Fruit fly (Drosophila melanogaster): Measurements from ENCODE around the gene Gas41.
A peak's percentile ranks its signal among the peaks of the same experiment; 100 is the strongest.

Gas41 gene

DNA sequence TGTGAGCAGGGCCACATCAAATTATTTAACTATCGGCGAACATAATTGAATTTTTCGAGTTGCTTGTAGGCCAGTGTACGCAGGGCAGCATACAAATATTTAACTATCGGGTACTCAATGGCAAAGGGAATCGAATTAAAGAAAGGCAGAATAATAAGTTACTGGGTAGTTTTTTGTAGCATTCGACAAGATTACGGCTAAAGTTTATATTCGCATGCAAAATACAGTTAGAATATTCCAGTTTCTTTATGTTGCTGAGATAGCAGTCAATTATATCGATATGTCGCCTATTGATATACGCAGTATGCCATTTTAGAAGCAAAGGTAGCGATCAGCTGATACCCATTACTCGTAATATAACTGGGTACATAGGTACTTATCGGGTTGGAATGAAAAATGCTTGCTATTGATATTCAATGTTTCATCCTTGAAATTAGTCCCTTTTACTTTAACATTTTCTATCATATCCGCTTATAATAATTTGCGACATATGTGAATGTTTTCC lies 18.1 kb upstream of the Gas41 start (continued):
- no peak for TF ChIP-seq CG3726 (GFP tag; IDR thresholded peaks at IDR 0.05)
- TF ChIP-seq CG8388 (GFP tag; optimal IDR thresholded peaks at IDR 0.05), result peak; percentile 31
- peak; percentile 1 for TF ChIP-seq pum (GFP tag; optimal IDR thresholded peaks at IDR 0.05)
- no peak for TF ChIP-seq sens-2 (GFP tag; IDR thresholded peaks at IDR 0.05)
- TF ChIP-seq CG2678 (tag; optimal IDR thresholded peaks at IDR 0.05), result no peak
- TF ChIP-seq Opbp (GFP tag; IDR thresholded peaks at IDR 0.05; ENCODE audit: partially characterized antibody), result peak; percentile 76
- peak in 1 of 2 experiments; percentile 60 for TF ChIP-seq tll (GFP tag; optimal IDR thresholded peaks at IDR 0.05)
- TF ChIP-seq pb (GFP tag; optimal IDR thresholded peaks at IDR 0.05), result peak; percentile 37
- TF ChIP-seq CG12155 (GFP tag; optimal IDR thresholded peaks at IDR 0.05), result no peak
- no peak for TF ChIP-seq dan (GFP tag; IDR thresholded peaks at IDR 0.05)
- TF ChIP-seq CG8089 (GFP tag; optimal IDR thresholded peaks at IDR 0.05), result no peak
- peak; percentile 69 for TF ChIP-seq CG1603 (tag; optimal IDR thresholded peaks at IDR 0.05)
- TF ChIP-seq CG1792 (GFP tag; optimal IDR thresholded peaks at IDR 0.05), result peak; percentile 35
- TF ChIP-seq Fer2 (tag; optimal IDR thresholded peaks at IDR 0.05), result no peak
- TF ChIP-seq CG6272 (GFP tag; IDR thresholded peaks at IDR 0.05), result no peak; the same call in 1 of the 2 replicates
- TF ChIP-seq CG7987 (GFP tag; optimal IDR thresholded peaks at IDR 0.05), result no peak
- peak; percentile 92 for TF ChIP-seq CG2116 (GFP tag; optimal IDR thresholded peaks at IDR 0.05)
- peak; percentile 23 for TF ChIP-seq Atf3 (GFP tag; optimal IDR thresholded peaks at IDR 0.05)
- TF ChIP-seq CG14710 (tag; optimal IDR thresholded peaks at IDR 0.05), result no peak
- TF ChIP-seq peb (GFP tag; IDR thresholded peaks at IDR 0.05), result no peak
- TF ChIP-seq dmrt11E (tag; optimal IDR thresholded peaks at IDR 0.05), result peak; percentile 30
- TF ChIP-seq CG8281 (tag; optimal IDR thresholded peaks at IDR 0.05), result no peak
- no peak for TF ChIP-seq Jarid2 (GFP tag; optimal IDR thresholded peaks at IDR 0.05)
- no peak for TF ChIP-seq fd64A (GFP tag; optimal IDR thresholded peaks at IDR 0.05)
- peak; percentile 83 for TF ChIP-seq CG13287 (GFP tag; IDR thresholded peaks at IDR 0.05; ENCODE audit: partially characterized antibody)
- TF ChIP-seq HmgD (GFP tag; optimal IDR thresholded peaks at IDR 0.05), result peak; percentile 8
- no peak for TF ChIP-seq hkb (optimal IDR thresholded peaks at IDR 0.05)
- peak; percentile 73 for TF ChIP-seq hkb (GFP tag; IDR thresholded peaks at IDR 0.05)
- no peak for TF ChIP-seq wor (GFP tag; IDR thresholded peaks at IDR 0.05)
- TF ChIP-seq sisA (GFP tag; IDR thresholded peaks at IDR 0.05), result no peak
- no peak for TF ChIP-seq Abd-B (GFP tag; optimal IDR thresholded peaks at IDR 0.05)
- no peak for TF ChIP-seq Lim3 (GFP tag; IDR thresholded peaks at IDR 0.05)
- no peak for TF ChIP-seq btn (GFP tag; optimal IDR thresholded peaks at IDR 0.05)
- TF ChIP-seq Gsc (GFP tag; IDR thresholded peaks at IDR 0.05), result no peak
- peak; percentile 13 for TF ChIP-seq eyg (GFP tag; optimal IDR thresholded peaks at IDR 0.05)
- TF ChIP-seq lmd (GFP tag; IDR thresholded peaks at IDR 0.05), result no peak; the same call in 1 of the 2 replicates
- peak; percentile 43 for TF ChIP-seq chn (GFP tag; optimal IDR thresholded peaks at IDR 0.05)
- TF ChIP-seq CG17385 (GFP tag; optimal IDR thresholded peaks at IDR 0.05), result no peak
- peak; percentile 23 for TF ChIP-seq Myb (GFP tag; optimal IDR thresholded peaks at IDR 0.05)
- TF ChIP-seq CG18619 (GFP tag; optimal IDR thresholded peaks at IDR 0.05), result peak; percentile 41
- TF ChIP-seq CG15269 (tag; optimal IDR thresholded peaks at IDR 0.05), result peak; percentile 41
- TF ChIP-seq Mes4 (GFP tag; optimal IDR thresholded peaks at IDR 0.05), result peak; percentile 59
- no peak for TF ChIP-seq gcm2 (GFP tag; optimal IDR thresholded peaks at IDR 0.05)
- TF ChIP-seq CG10543 (GFP tag; optimal IDR thresholded peaks at IDR 0.05), result no peak
- peak; percentile 9 for TF ChIP-seq bigmax (GFP tag; optimal IDR thresholded peaks at IDR 0.05)
- TF ChIP-seq run (tag; optimal IDR thresholded peaks at IDR 0.05), result no peak
- TF ChIP-seq kay (GFP tag; optimal IDR thresholded peaks at IDR 0.05), result peak; percentile 12
- no peak for TF ChIP-seq Awh (GFP tag; IDR thresholded peaks at IDR 0.05)
- no peak for TF ChIP-seq sr (GFP tag; IDR thresholded peaks at IDR 0.05)
- TF ChIP-seq grn (GFP tag; optimal IDR thresholded peaks at IDR 0.05), result no peak
- 0 out of 2 replicates have a peak, but pooled peaks have one; percentile 20 for TF ChIP-seq ssp (GFP tag; IDR thresholded peaks at IDR 0.05)

All from whole organism, embryonic.